Worm (Caenorhabditis elegans): ENCODE measurements around the gene ZK637.4.

The ZK637.4 gene

ce11 chrIII:8873990-8874668 is 19.4 kb upstream of the ZK637.4 start:
- TF ChIP-seq flh-1 (GFP tag; optimal IDR thresholded peaks at IDR 0.05), result peak; percentile 34
- TF ChIP-seq blmp-1 (tag; optimal IDR thresholded peaks at IDR 0.05), result no peak
- no peak for TF ChIP-seq snpc-4 (tag; optimal IDR thresholded peaks at IDR 0.05)
- TF ChIP-seq ham-2 (GFP tag; optimal IDR thresholded peaks at IDR 0.05), result no peak
- TF ChIP-seq lin-32 (GFP tag; optimal IDR thresholded peaks at IDR 0.05), result peak; percentile 85
- peak; percentile 33 for TF ChIP-seq lsy-2 (tag; optimal IDR thresholded peaks at IDR 0.05)
- no peak for TF ChIP-seq nhr-28 (tag; optimal IDR thresholded peaks at IDR 0.05)
- peak; percentile 69 for TF ChIP-seq hlh-1 (tag; optimal IDR thresholded peaks at IDR 0.05)
- peak; percentile 42 for TF ChIP-seq ceh-39 (tag; optimal IDR thresholded peaks at IDR 0.05)
- TF ChIP-seq nhr-2 (tag; optimal IDR thresholded peaks at IDR 0.05), result peak; percentile 21
- no peak for TF ChIP-seq ceh-83 (GFP tag; optimal IDR thresholded peaks at IDR 0.05)
- peak; percentile 91 for TF ChIP-seq unc-62 (GFP tag; optimal IDR thresholded peaks at IDR 0.05)
- TF ChIP-seq M03D4.4 (tag; optimal IDR thresholded peaks at IDR 0.05), result peak; percentile 60
- TF ChIP-seq tbx-8 (GFP tag; optimal IDR thresholded peaks at IDR 0.05), result peak; percentile 71
- no peak for TF ChIP-seq elt-3 (tag; optimal IDR thresholded peaks at IDR 0.05)
- peak; percentile 23 for TF ChIP-seq ces-1 (GFP tag; optimal IDR thresholded peaks at IDR 0.05)
- peak; percentile 87 for TF ChIP-seq mep-1 (tag; optimal IDR thresholded peaks at IDR 0.05)
- peak; percentile 78 for TF ChIP-seq cnd-1 (tag; optimal IDR thresholded peaks at IDR 0.05)
- TF ChIP-seq mab-5 (tag; optimal IDR thresholded peaks at IDR 0.05), result no peak
- TF ChIP-seq unc-39 (tag; optimal IDR thresholded peaks at IDR 0.05), result peak; percentile 22
- TF ChIP-seq unc-120 (tag; optimal IDR thresholded peaks at IDR 0.05; ENCODE audit: poor library complexity, severe bottlenecking), result peak; percentile 100
- TF ChIP-seq lin-13 (tag; optimal IDR thresholded peaks at IDR 0.05), result peak; percentile 2
- no peak for TF ChIP-seq bed-3 (GFP tag; optimal IDR thresholded peaks at IDR 0.05)
- no peak for TF ChIP-seq nhr-76 (tag; optimal IDR thresholded peaks at IDR 0.05)
- peak; percentile 85 for TF ChIP-seq mls-2 (tag; optimal IDR thresholded peaks at IDR 0.05)
- TF ChIP-seq drap-1 (GFP tag; optimal IDR thresholded peaks at IDR 0.05), result peak; percentile 74
- peak; percentile 20 for TF ChIP-seq pha-4 (tag; optimal IDR thresholded peaks at IDR 0.05)
- TF ChIP-seq nhr-237 (tag; optimal IDR thresholded peaks at IDR 0.05), result peak; percentile 19
- TF ChIP-seq elt-1 (tag; optimal IDR thresholded peaks at IDR 0.05; ENCODE audit: borderline replicate concordance, insufficient read depth), result no peak
- TF ChIP-seq ztf-11 (tag; optimal IDR thresholded peaks at IDR 0.05), result peak; percentile 57
- peak; percentile 60 for TF ChIP-seq sptf-1 (tag; optimal IDR thresholded peaks at IDR 0.05)
- peak; percentile 67 for TF ChIP-seq nhr-12 (tag; optimal IDR thresholded peaks at IDR 0.05)
- no peak for TF ChIP-seq sem-2 (GFP tag; optimal IDR thresholded peaks at IDR 0.05)
- peak; percentile 23 for TF ChIP-seq ceh-43 (GFP tag; optimal IDR thresholded peaks at IDR 0.05)
- no peak for TF ChIP-seq zip-8 (tag; optimal IDR thresholded peaks at IDR 0.05)

ce11 chrIII:8877002-8877401 is 16.6 kb upstream of the ZK637.4 start, which contains the start of gene K01F9.2:
TSS of gene K01F9.2 (minus strand) at chrIII:8877128.
- TF ChIP-seq flh-1 (GFP tag; optimal IDR thresholded peaks at IDR 0.05) (no peak), cnd-1 (tag; optimal IDR thresholded peaks at IDR 0.05) (no peak), blmp-1 (tag; optimal IDR thresholded peaks at IDR 0.05) (no peak), ham-2 (GFP tag; optimal IDR thresholded peaks at IDR 0.05) (no peak), nhr-76 (tag; optimal IDR thresholded peaks at IDR 0.05) (no peak), snpc-4 (tag; optimal IDR thresholded peaks at IDR 0.05) (no peak), tbx-8 (GFP tag; optimal IDR thresholded peaks at IDR 0.05) (no peak), ces-1 (GFP tag; optimal IDR thresholded peaks at IDR 0.05) (peak; percentile 91)

ce11 chrIII:8878960-8879359 is 14.6 kb upstream of the ZK637.4 start:
- no peak for TF ChIP-seq tbx-8 (GFP tag; optimal IDR thresholded peaks at IDR 0.05)
- no peak for TF ChIP-seq nhr-237 (tag; optimal IDR thresholded peaks at IDR 0.05)
- TF ChIP-seq hlh-1 (tag; optimal IDR thresholded peaks at IDR 0.05), result no peak
- no peak for TF ChIP-seq lin-32 (GFP tag; optimal IDR thresholded peaks at IDR 0.05)
- TF ChIP-seq nhr-2 (tag; optimal IDR thresholded peaks at IDR 0.05), result no peak
- no peak for TF ChIP-seq nhr-28 (tag; optimal IDR thresholded peaks at IDR 0.05)
- no peak for TF ChIP-seq elt-3 (tag; optimal IDR thresholded peaks at IDR 0.05)
- no peak for TF ChIP-seq lin-13 (tag; optimal IDR thresholded peaks at IDR 0.05)
- TF ChIP-seq mls-2 (tag; optimal IDR thresholded peaks at IDR 0.05), result no peak
- TF ChIP-seq drap-1 (GFP tag; optimal IDR thresholded peaks at IDR 0.05), result no peak
- TF ChIP-seq ztf-11 (tag; optimal IDR thresholded peaks at IDR 0.05), result no peak
- TF ChIP-seq blmp-1 (tag; optimal IDR thresholded peaks at IDR 0.05), result no peak
- no peak for TF ChIP-seq sem-2 (GFP tag; optimal IDR thresholded peaks at IDR 0.05)
- TF ChIP-seq unc-39 (tag; optimal IDR thresholded peaks at IDR 0.05), result no peak
- no peak for TF ChIP-seq pha-4 (tag; optimal IDR thresholded peaks at IDR 0.05)
- TF ChIP-seq unc-62 (GFP tag; optimal IDR thresholded peaks at IDR 0.05), result no peak
- TF ChIP-seq flh-1 (GFP tag; optimal IDR thresholded peaks at IDR 0.05), result no peak

Measured in whole organism, mixed stage, embryonic.